Fruit fly (Drosophila melanogaster): ENCODE results near the gene CG43307.

CG43307 gene

dm6 chr2L:5793098-5793497, 18.3 kb upstream of the CG43307 start:
- TF ChIP-seq Dll (optimal IDR thresholded peaks at IDR 0.05): no peak
- no peak for TF ChIP-seq pan (optimal IDR thresholded peaks at IDR 0.05)
- no peak for TF ChIP-seq CG8478 (optimal IDR thresholded peaks at IDR 0.05)
- TF ChIP-seq EcR (GFP tag; optimal IDR thresholded peaks at IDR 0.05): no peak
- TF ChIP-seq psq (optimal IDR thresholded peaks at IDR 0.05): no peak
- no peak for TF ChIP-seq usp (GFP tag; optimal IDR thresholded peaks at IDR 0.05)

- TF ChIP-seq psq (optimal IDR thresholded peaks at IDR 0.05) (no peak), CG8478 (optimal IDR thresholded peaks at IDR 0.05) (no peak)
Measured at dm6 chr2L:5795192-5795591, 16.2 kb upstream of the CG43307 start.

DNA sequence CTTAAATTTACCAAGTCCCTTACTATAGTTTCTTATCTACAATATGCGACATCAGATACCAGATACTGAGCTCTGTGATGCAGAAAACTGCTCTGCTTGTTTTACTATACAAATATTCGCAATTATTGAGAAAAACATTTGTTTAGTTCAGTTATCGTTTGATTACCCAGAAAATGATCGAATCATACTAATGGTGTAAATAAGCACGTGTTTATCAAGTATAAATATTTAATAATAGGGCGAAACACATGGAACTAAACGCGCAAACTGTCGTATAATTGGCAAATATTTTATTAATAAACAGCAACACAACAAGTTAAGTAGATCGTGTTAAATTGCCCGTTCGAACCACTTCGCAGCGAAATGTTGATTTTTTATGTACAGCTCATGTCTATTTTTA, 13.4 kb upstream of the CG43307 start:
- TF ChIP-seq Dll (optimal IDR thresholded peaks at IDR 0.05): no peak
- TF ChIP-seq psq (optimal IDR thresholded peaks at IDR 0.05): no peak
- TF ChIP-seq pan (optimal IDR thresholded peaks at IDR 0.05): no peak
- no peak for TF ChIP-seq CG8478 (optimal IDR thresholded peaks at IDR 0.05)
- no peak for TF ChIP-seq usp (GFP tag; optimal IDR thresholded peaks at IDR 0.05)

DNA sequence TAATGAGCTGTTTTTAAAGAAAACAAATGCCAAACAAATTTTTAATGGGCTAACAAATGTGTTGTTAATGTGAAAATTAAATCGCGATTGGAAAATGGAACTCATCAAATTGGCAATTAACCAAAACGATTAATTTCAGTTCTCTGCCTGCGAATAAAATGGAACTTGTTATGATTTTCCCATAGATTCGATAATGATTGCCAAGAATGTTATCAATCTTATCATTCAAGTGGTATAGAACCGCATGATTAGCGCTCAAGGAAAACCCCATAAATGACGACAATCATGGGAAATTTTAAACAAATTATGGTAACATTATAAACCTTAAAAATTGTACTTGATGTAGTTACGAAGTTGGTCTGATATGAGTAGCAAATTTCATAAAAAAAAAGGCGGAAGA, 12.7 kb upstream of the CG43307 start:
- TF ChIP-seq Dll (optimal IDR thresholded peaks at IDR 0.05) (no peak), CG8478 (optimal IDR thresholded peaks at IDR 0.05) (no peak), psq (optimal IDR thresholded peaks at IDR 0.05) (no peak), usp (GFP tag; optimal IDR thresholded peaks at IDR 0.05) (no peak), pan (optimal IDR thresholded peaks at IDR 0.05) (no peak), EcR (GFP tag; optimal IDR thresholded peaks at IDR 0.05) (no peak)

DNA sequence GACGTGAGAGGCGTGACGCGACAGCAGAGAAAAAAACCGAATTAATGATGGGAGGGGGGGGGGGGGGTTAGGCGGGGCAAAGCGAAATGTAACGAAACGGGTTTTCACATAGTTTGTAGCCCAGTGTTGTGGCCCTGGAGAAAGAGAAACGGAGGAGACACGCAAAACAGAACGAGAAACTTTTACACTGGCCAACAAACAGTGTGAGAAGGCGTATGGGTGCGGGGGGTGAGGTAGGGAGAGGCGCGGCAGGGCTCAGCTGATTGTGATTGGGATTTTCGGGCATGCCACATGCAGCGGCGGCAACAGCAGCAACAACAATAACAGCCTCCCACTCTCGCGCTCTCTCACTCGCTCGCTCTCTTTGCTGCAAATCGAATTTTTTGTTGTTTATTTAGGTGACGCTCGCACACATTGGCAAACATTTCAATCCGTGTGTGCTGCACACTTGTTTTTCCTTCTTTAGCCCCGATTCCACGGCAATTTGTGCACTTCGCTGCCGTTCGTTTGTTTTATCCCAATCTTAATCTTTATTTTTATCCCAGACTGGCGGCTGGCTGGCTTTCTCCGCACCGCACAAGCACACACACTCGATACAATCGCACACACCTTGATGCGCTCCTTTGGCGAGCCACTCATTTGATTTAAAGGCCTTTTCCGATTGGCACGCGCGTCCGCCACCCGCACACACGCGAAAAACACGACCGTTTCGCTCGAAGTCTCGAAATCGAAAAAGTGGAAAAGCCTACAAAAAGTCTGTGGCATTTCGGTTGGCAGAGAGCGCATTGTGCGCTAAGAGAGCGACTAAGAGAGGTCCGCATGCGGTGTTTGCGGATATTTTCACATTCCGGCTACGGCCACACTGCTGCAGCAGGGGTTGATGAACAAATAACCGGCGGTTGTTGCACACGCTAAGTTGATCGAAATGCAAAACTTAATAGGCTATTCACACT, 11.7 kb upstream of the CG43307 start, which contains the start of gene CG9171:
TSS of gene CG9171 (minus strand) at position 819 of the 953 bp plus-strand sequence.
- TF ChIP-seq Dll (optimal IDR thresholded peaks at IDR 0.05) (peak; percentile 22), psq (optimal IDR thresholded peaks at IDR 0.05) (no peak)

- TF ChIP-seq psq (optimal IDR thresholded peaks at IDR 0.05) (no peak), CG8478 (optimal IDR thresholded peaks at IDR 0.05) (no peak), Dll (optimal IDR thresholded peaks at IDR 0.05) (no peak), pan (optimal IDR thresholded peaks at IDR 0.05) (no peak), usp (GFP tag; optimal IDR thresholded peaks at IDR 0.05) (no peak), EcR (GFP tag; optimal IDR thresholded peaks at IDR 0.05) (no peak)
Measured at dm6 chr2L:5800388-5800748, 11.0 kb upstream of the CG43307 start.

DNA sequence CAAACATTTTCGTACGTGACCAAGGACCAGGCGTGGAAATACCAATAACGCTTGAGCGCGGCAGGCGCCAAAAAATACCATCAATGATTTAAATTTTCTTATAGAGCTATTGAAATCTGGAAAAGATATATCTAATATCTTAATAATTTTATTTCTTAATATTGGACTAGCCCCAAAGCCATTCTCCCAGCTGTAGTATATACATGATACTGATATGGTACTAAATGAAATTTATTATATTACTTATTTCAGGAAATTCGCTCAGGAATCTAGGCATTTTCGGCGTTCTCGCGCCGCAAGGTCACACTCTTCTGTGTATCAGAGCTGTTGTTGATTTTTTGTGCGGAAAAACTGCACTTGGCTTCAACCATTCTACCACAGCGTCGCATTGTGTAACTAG, 9.4 kb upstream of the CG43307 start, which contains the start of the genes CG14005 and CG7239:
TSS of gene CG14005 (minus strand) at position 50 of the 400 bp plus-strand sequence.
TSS of gene CG7239 (plus strand) at position 295 of the 400 bp plus-strand sequence.
- no peak for TF ChIP-seq pan (optimal IDR thresholded peaks at IDR 0.05)
- no peak for TF ChIP-seq EcR (GFP tag; optimal IDR thresholded peaks at IDR 0.05)
- TF ChIP-seq CG8478 (optimal IDR thresholded peaks at IDR 0.05): no peak

DNA sequence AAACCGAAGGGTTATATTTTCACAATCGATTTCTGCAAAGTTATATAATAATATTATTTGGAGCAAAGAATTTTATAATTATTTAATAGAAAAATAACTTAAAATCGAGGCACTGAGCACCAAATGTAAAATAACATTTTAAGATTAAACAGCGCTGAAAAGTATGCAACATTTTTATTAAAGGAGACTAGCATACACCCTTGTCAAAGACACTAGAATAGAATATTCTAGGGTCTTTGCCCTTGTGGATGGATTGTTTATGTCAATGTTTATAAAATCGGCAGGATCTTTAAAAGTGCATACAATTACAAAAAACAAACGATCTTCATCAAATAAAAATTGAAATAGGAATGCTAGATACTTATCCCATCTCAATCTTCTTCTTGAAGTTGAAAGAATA, 7.3 kb upstream of the CG43307 start:
- no peak for TF ChIP-seq pan (optimal IDR thresholded peaks at IDR 0.05)
- no peak for TF ChIP-seq Dll (optimal IDR thresholded peaks at IDR 0.05)
- no peak for TF ChIP-seq EcR (GFP tag; optimal IDR thresholded peaks at IDR 0.05)
- no peak for TF ChIP-seq usp (GFP tag; optimal IDR thresholded peaks at IDR 0.05)

- TF ChIP-seq CG8478 (optimal IDR thresholded peaks at IDR 0.05) (no peak), Dll (optimal IDR thresholded peaks at IDR 0.05) (peak; percentile 69)
Measured at dm6 chr2L:5805091-5805817, 6.1 kb upstream of the CG43307 start, which contains the start of gene CG11034. Gene CG11034, plus strand, starts transcription at chr2L:5805395.

- TF ChIP-seq psq (optimal IDR thresholded peaks at IDR 0.05): no peak
Measured at dm6 chr2L:5818343-5818742, 7.0 kb downstream of the CG43307 start, which contains the start of gene COX6CL. Gene COX6CL, minus strand, starts transcription at chr2L:5818443.

dm6 chr2L:5820930-5821329, 9.6 kb downstream of the CG43307 start:
- TF ChIP-seq CG8478 (optimal IDR thresholded peaks at IDR 0.05) (no peak), usp (GFP tag; optimal IDR thresholded peaks at IDR 0.05) (no peak), Dll (optimal IDR thresholded peaks at IDR 0.05) (no peak), psq (optimal IDR thresholded peaks at IDR 0.05) (no peak), EcR (GFP tag; optimal IDR thresholded peaks at IDR 0.05) (no peak), pan (optimal IDR thresholded peaks at IDR 0.05) (no peak)

dm6 chr2L:5823704-5824103, 12.3 kb downstream of the CG43307 start, which contains the start of gene TrissinR:
Gene TrissinR, plus strand, starts transcription at chr2L:5824004.
- TF ChIP-seq usp (GFP tag; optimal IDR thresholded peaks at IDR 0.05) (no peak), pan (optimal IDR thresholded peaks at IDR 0.05) (no peak), EcR (GFP tag; optimal IDR thresholded peaks at IDR 0.05) (no peak), psq (optimal IDR thresholded peaks at IDR 0.05) (no peak), Dll (optimal IDR thresholded peaks at IDR 0.05) (no peak), CG8478 (optimal IDR thresholded peaks at IDR 0.05) (no peak)

dm6 chr2L:5856786-5857185, 45.4 kb downstream of the CG43307 start:
- TF ChIP-seq CG8478 (optimal IDR thresholded peaks at IDR 0.05) (no peak), psq (optimal IDR thresholded peaks at IDR 0.05) (no peak), pan (optimal IDR thresholded peaks at IDR 0.05) (no peak), EcR (GFP tag; optimal IDR thresholded peaks at IDR 0.05) (no peak), usp (GFP tag; optimal IDR thresholded peaks at IDR 0.05) (no peak), Dll (optimal IDR thresholded peaks at IDR 0.05) (no peak)
